Worm (Caenorhabditis elegans) whole organism, mixed stage, embryonic: ENCODE results near the gene Y57E12AL.1.

Source experiments
- ceh-39 ChIP-seq: fragments of 150-350 bp; optimal IDR thresholded peaks from 2 replicates; lab custom pipeline; 2014; ENCODE audit warnings: missing biosample characterization, missing genetic modification characterization
- ces-1 ChIP-seq: fragments of 150-350 bp; optimal IDR thresholded peaks from 2 replicates; lab custom pipeline; 2014; ENCODE audit warnings: missing biosample characterization, missing genetic modification reagents, missing genetic modification characterization
- elt-3 ChIP-seq: fragments of 150-350 bp; optimal IDR thresholded peaks from 2 replicates; lab custom pipeline; 2014; ENCODE audit warnings: missing biosample characterization, missing genetic modification characterization
- ham-2 ChIP-seq: fragments of 200-800 bp; sonication (Bioruptor generic); optimal IDR thresholded peaks from 2 replicates; lab custom pipeline; 2018; ENCODE audit warnings: mild to moderate bottlenecking, missing genetic modification characterization, missing compliant biosample characterization
- mab-5 ChIP-seq: fragments of 150-350 bp; optimal IDR thresholded peaks from 2 replicates; lab custom pipeline; 2014; ENCODE audit warnings: missing biosample characterization, missing genetic modification characterization
- mep-1 ChIP-seq: fragments of 150-350 bp; optimal IDR thresholded peaks from 2 replicates; lab custom pipeline; 2017; ENCODE audit warnings: missing biosample characterization, missing genetic modification reagents, missing genetic modification characterization, inconsistent platforms
- nhr-76 ChIP-seq: sonication (generic microtip); optimal IDR thresholded peaks from 2 replicates; lab custom pipeline; 2017; ENCODE audit warnings: missing biosample characterization, missing genetic modification characterization
- pha-4 ChIP-seq: fragments of 150-350 bp; optimal IDR thresholded peaks from 2 replicates; lab custom pipeline; 2018; ENCODE audit warnings: missing biosample characterization, missing genetic modification reagents, missing genetic modification characterization
- snpc-4 ChIP-seq: fragments of 150-350 bp; optimal IDR thresholded peaks from 2 replicates; lab custom pipeline; 2014; ENCODE audit warnings: missing biosample characterization, missing genetic modification characterization
- unc-62 ChIP-seq: fragments of 150-350 bp; optimal IDR thresholded peaks from 2 replicates; lab custom pipeline; 2014; ENCODE audit warnings: missing biosample characterization, missing genetic modification reagents, missing genetic modification characterization
- ztf-11 ChIP-seq: fragments of 150-350 bp; optimal IDR thresholded peaks from 2 replicates; lab custom pipeline; 2014; ENCODE audit warnings: missing biosample characterization, missing genetic modification characterization

ce11 chrV:7087340-7087739, 27.0 kb downstream of the Y57E12AL.1 start:
- TF ChIP-seq mab-5 (tag; lab: Kevin White, UChicago): no peak
- no peak for TF ChIP-seq mep-1
- no peak for TF ChIP-seq ceh-39 (tag; lab: Kevin White, UChicago)
- no peak for TF ChIP-seq pha-4 (tag; lab: Kevin White, UChicago)
- TF ChIP-seq ces-1 (GFP tag; lab: Kevin White, UChicago): no peak
- no peak for TF ChIP-seq elt-3 (tag; lab: Kevin White, UChicago)
- no peak for TF ChIP-seq snpc-4 (tag; lab: Kevin White, UChicago)
- no peak for TF ChIP-seq nhr-76 (tag; lab: Kevin White, UChicago)
- no peak for TF ChIP-seq ham-2
- no peak for TF ChIP-seq unc-62 (GFP tag; lab: Kevin White, UChicago)
- TF ChIP-seq ztf-11: no peak
